Fruit fly (Drosophila melanogaster) whole organism: ENCODE measurements around the gene CG8837.

ENCODE experiments used
- CG8478 ChIP-seq: fragments of >200 bp; optimal IDR thresholded peaks from 2 replicates; lab custom pipeline; 2018; ENCODE audit warnings: inconsistent platforms
- Dll ChIP-seq: fragments of >200 bp; optimal IDR thresholded peaks from 2 replicates; lab custom pipeline; 2017
- EcR ChIP-seq, 2 experiments: fragments of >200 bp; optimal IDR thresholded peaks; 2 replicates each; lab custom pipeline; 2017; ENCODE audit warnings: missing biosample characterization in 2 of 2, missing genetic modification characterization in 2 of 2, missing genetic modification reagents in 2 of 2
- pan ChIP-seq: fragments of >200 bp; optimal IDR thresholded peaks from 2 replicates; lab custom pipeline; 2017
- psq ChIP-seq: fragments of >200 bp; optimal IDR thresholded peaks from 2 replicates; lab custom pipeline; 2017
- usp ChIP-seq: fragments of >200 bp; optimal IDR thresholded peaks from 2 replicates; lab custom pipeline; 2017; ENCODE audit warnings: missing biosample characterization, missing genetic modification characterization, mixed read lengths

CG8837 gene

DNA sequence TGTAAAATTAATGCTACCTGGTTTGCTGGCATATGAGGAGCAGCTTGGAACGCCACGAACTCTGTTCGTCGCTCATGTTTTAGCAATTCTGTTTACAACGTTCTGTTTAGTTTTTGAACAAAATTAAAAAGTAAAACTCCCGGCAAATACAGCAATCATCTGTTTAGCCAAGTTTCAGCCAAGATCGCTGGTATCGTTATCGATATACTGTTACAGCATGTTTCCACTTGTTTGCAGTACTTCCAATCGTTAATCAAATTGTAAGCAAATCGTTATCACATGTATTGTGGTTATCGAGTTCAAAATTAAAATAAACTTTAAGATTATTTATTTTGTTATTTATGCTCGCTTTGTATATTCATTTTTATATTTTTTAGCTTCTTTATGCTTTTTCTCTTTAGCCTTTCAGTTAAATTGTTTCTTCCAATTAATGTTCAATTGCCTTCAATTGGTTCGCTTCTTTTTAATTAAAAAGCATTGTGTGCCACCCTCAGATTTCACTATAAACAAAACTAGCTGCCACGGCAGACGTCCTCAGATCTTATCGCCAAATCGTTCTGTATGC lies at the start of gene CG8837, which contains the start of gene Fign:
TSS of gene CG8837 (plus strand) at position 515 of the 565 bp plus-strand sequence.
TSS of gene Fign (minus strand) at position 142 of the 565 bp plus-strand sequence.
- TF ChIP-seq pan (lab: Kevin White, UChicago), result no peak
- TF ChIP-seq usp (GFP tag; lab: Kevin White, UChicago), result no peak
- no peak for TF ChIP-seq EcR (GFP tag; optimal IDR thresholded peaks at IDR 0.05; lab: Kevin White, UChicago)
- TF ChIP-seq psq (lab: Kevin White, UChicago), result no peak
- TF ChIP-seq Dll (lab: Kevin White, UChicago), result no peak
- TF ChIP-seq CG8478 (lab: Kevin White, UChicago), result no peak

DNA sequence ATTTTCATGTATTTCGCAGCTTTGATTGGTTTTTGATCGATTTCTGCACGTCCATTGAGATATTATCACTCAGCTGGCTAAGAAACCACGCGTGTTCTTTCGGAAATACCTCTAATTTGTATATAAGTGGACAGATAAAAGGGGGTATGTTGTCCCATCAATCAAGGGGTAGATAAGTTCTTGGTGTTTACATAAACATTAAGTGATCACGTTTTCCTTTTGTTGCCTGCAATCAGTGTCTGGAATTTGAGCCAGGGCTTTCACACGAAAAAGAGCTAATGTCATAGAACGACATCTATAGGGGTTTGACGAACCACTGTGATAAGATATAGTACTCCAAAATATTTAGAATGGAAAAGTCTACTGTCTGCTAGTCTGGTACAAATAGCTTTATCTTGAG lies 41.3 kb upstream of the CG8837 start:
- TF ChIP-seq usp (GFP tag; lab: Kevin White, UChicago) (no peak), psq (lab: Kevin White, UChicago) (no peak), EcR (GFP tag; optimal IDR thresholded peaks at IDR 0.05; lab: Kevin White, UChicago) (no peak), pan (lab: Kevin White, UChicago) (no peak), Dll (lab: Kevin White, UChicago) (no peak), CG8478 (lab: Kevin White, UChicago) (no peak)

DNA sequence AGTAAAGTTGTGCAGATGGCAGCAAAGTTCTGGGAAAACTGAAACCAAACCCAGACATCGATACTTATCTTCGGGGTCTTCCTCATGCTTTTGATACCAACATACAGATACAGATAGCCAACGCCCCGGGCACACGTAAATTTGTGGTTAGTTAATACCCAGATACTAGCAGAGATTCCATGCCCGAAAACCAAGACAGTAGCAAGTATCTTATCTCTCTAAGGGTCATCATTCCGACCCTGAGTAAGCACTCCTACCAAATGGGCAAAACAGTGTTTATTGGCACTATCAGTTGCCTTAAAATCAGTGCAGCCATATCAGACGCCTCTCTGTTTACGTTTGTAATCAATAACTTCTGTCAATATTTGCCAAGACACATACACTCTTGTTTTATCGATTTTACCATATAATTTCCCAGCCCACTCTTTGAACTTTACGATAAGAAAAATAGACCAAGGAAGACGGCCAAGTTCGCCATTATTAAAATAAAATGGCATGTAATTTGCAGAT lies 39.5 kb upstream of the CG8837 start, which contains the start of gene OtopLb:
TSS of gene OtopLb (minus strand) at position 51 of the 510 bp plus-strand sequence.
- TF ChIP-seq psq (lab: Kevin White, UChicago) (no peak), Dll (lab: Kevin White, UChicago) (no peak), pan (lab: Kevin White, UChicago) (no peak), CG8478 (lab: Kevin White, UChicago) (no peak), EcR (GFP tag; optimal IDR thresholded peaks at IDR 0.05; lab: Kevin White, UChicago) (no peak), usp (GFP tag; lab: Kevin White, UChicago) (no peak)

DNA sequence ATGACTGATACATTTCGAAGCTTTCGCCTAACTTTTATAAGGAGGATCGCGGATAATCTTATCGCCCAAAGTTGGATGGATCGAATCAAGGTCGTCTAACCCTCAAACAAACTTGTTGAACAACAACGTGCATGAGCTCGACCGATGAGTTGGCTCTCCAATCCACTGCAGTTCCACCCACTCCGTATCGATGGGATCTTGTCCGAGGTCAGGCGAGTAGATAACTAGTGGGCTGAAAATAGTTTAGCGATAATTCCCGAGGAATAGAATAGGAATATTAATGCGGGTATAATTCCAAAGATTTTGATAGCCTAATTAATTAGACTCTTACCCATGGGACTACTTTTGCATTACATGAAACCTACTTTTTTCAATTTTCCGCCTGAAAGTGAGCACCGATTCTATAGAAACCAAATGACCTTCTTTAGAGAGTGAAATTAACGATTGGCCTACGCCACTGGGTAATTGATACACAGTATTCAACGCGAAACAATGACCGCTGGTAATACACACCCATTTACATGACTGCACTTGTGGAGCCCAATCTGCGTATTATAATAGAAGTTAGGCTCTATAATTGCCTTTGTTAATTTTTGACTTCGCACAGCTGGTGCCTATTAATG lies 26.2 kb upstream of the CG8837 start:
- TF ChIP-seq psq (lab: Kevin White, UChicago) (no peak), pan (lab: Kevin White, UChicago) (no peak), EcR (GFP tag; optimal IDR thresholded peaks at IDR 0.05; lab: Kevin White, UChicago) (no peak), usp (GFP tag; lab: Kevin White, UChicago) (no peak), CG8478 (lab: Kevin White, UChicago) (no peak), Dll (lab: Kevin White, UChicago) (no peak)

DNA sequence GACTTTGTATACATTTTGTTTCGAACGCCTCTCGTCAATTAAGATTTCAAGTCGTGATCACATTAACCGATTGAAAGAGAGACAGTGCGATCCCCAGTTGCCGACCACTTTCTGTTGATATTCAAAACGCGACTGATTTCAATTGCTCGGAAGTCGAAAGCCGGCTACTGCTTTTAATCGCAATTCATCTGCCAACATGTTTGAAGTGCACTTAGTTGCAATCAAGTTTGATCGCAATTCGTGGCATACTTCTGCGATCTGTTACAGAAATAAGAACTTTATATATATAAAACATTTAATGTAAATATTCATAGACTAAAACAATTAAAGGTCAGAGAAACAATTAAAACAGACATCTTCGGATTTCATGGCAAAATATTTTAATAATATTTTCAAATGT lies 25.5 kb upstream of the CG8837 start, which contains the start of gene CG9664:
TSS of gene CG9664 (minus strand) at position 135 of the 400 bp plus-strand sequence.
- TF ChIP-seq EcR (GFP tag; optimal IDR thresholded peaks at IDR 0.05; lab: Kevin White, UChicago) (no peak), CG8478 (lab: Kevin White, UChicago) (no peak), Dll (lab: Kevin White, UChicago) (no peak), psq (lab: Kevin White, UChicago) (no peak), pan (lab: Kevin White, UChicago) (no peak), usp (GFP tag; lab: Kevin White, UChicago) (no peak)

DNA sequence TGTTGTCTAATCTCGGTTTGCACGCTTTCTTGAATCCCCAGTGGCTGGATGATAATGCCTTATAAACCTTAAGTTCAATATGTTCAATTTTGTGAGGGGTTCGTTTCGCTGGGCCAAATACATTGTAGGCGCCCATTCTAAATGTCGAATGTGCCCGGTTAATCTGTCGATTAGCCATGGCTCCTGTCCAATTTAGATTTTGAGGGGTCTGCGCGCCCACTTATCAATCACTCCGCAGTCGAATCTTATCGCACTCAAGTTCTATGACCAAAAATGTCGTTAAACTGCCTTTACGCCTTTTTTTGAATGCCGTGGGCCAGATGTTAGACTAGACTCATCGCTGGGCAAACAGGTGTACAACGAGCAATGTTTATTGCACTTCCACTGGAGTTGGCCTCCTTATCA lies 22.0 kb upstream of the CG8837 start:
- TF ChIP-seq psq (lab: Kevin White, UChicago) (no peak), EcR (GFP tag; optimal IDR thresholded peaks at IDR 0.05; lab: Kevin White, UChicago) (no peak)

DNA sequence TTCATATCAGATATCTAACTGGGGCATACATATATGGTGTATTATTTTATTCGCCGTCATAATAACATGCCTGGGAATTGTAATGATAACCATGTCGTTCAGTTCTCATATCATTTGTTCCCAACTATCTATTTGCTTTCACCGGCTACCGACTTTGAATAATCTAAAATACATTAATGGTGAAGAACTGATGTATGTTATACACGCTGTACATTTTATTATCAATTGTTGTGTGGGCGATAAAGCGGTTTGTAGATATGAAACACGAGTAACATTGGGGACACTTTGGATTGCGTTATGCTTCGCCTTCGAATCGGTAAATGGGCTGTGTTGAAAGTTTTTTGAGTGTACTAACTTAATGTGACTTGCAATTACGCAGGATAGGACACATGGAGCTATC lies 20.9 kb upstream of the CG8837 start:
- TF ChIP-seq psq (lab: Kevin White, UChicago) (no peak), usp (GFP tag; lab: Kevin White, UChicago) (no peak)

DNA sequence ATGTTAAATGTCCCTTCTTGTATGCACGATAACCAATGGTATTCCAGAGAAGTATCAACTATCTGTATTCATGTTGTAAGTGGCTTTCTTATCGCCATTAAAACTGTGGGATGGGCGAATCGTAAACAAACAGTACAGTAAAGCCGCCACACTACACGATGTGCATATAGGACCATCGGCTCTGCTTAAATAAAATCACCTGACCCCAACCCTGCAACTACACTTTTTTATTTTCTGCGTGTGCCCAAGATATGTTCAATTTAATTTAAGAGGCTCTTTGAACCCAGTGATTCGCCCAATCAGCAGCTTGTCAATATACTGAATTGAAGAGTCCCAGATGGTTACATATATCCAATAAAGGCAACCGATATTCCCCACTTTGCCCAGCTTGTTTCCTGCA lies 20.2 kb upstream of the CG8837 start:
- TF ChIP-seq Dll (lab: Kevin White, UChicago) (no peak), psq (lab: Kevin White, UChicago) (no peak)

DNA sequence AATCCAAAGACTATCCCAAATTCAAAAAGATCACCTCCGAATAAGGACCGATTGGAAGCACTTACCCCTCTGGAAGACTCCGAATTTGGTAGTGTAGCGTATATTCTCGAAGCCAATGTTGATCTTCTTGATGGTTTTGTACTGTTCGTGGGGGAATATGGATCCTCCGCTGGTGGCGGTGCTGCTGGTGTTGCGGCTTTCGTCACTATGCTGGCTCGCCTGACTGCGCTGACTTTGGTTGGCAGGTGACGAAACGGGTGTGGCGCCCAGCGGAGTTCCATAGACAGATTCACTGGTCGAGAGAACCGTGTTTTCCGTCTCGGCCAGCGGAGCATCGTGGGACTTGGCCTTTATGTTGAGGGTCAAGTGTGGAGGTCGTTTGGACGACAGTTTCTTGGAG lies 19.0 kb upstream of the CG8837 start:
- no peak for TF ChIP-seq pan (lab: Kevin White, UChicago)

DNA sequence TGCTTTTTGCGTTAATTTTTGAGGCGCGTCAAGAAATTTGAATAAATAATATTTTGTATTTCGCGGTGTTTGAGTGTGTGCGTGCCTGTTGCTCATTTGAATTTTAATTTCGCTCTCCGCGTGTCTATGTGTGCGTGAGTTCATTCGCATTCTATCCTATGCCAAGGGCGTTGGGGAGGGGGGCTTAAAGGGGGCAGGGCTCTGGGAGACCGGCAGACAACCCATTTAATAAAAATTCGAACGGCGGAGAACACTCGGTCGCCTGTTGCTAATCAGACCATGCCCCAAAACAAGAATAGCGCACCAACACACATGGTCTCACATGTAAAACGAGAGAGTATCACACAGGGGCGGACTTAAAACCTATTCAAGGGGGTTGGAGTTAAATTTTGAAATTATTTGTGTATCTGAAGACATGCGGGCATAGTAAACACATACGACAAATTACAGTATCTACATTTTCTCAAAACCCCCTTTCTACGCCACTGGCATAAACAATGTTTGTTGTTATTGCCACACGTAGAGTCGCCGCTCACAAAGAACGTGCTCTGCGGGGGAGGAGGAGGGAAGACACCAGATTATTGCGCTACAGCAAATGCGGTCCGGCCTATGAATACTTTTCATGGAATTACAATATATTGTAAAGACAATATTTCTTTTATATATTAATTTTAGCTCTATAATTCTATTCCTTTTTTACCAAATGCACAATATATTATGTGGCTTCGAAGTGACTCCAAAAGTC lies 18.1 kb upstream of the CG8837 start:
- TF ChIP-seq EcR (GFP tag; optimal IDR thresholded peaks at IDR 0.05; lab: Kevin White, UChicago) (peak; percentile 31 to 74), psq (lab: Kevin White, UChicago) (no peak)

DNA sequence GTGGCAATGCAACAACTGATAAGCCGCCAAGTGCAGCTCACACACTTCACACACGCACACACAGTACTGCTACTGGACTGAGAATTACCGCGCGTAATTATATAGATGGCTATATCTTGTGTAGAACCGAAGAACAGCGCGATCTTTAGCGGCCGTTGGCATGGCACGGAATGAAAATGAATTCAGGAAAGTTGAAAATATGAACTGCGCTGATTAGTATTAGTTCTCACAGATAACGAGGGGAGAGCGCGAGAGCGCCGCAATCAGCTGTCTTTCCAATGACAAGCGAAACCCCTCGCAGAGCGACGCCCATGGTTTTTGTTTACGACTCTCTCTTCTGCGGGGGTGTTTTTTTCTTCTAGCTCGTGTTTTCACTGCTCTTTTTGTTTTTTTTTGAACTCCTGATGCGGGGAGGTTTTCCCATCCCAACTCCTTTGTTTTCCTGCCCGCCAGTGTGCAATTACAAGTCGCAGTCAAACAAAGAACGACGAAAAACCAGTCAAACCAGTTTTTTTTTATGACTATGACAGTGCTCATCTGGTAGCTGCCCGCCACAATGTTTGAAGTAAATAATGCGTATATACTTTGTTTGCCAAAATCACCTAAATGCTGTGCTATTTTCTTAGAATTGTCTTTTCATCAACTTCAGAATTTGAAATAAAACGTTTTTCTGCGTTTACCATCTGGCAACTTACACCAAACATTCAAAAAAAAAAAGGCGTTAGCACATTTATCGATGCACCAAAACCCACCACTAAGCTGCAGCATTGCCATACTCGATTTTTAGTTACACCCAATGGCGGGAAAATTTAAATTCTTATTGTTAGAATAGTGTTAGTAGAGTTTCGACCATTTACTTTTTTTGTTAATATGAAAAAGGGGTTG lies 16.8 kb upstream of the CG8837 start, which contains the start of gene CG9663:
TSS of gene CG9663 (minus strand) at position 173 of the 885 bp plus-strand sequence.
- TF ChIP-seq usp (GFP tag; lab: Kevin White, UChicago), result no peak
- TF ChIP-seq psq (lab: Kevin White, UChicago), result no peak
- no peak for TF ChIP-seq CG8478 (lab: Kevin White, UChicago)
- no peak for TF ChIP-seq pan (lab: Kevin White, UChicago)
- peak in 1 of 2 experiments; percentile 5 for TF ChIP-seq EcR (GFP tag; optimal IDR thresholded peaks at IDR 0.05; lab: Kevin White, UChicago)
